Worm (Caenorhabditis elegans) whole organism, dauer: ENCODE data around the gene scl-24.

ENCODE experiments used
- unc-62 ChIP-seq: sonication (generic microtip); optimal IDR thresholded peaks from 2 replicates; lab custom pipeline; 2017; ENCODE audit warnings: missing biosample characterization, missing genetic modification reagents, missing genetic modification characterization

The scl-24 gene

DNA sequence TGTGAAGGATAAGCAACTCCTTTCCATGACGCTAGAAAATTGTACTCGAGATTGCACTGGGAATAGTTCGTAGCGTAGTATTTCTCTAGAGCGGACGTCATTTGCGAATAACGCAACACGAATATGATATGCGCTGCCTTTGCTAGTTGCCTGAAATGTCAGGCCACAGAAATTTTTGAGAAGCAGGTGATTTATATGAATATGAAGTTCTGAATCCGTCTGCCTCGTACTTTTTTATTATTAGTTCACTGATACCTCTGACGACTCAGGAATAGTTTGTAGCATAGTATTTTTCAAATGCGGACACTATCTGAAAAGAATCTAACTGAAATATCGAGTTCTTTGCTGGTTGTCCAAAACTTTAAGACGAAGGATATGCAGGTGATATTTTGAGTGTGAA is 9.9 kb downstream of the scl-24 start, which contains the start of gene srh-118:
Gene srh-118 (minus strand): TSS at position 101 of the 400 bp plus-strand sequence.
- no peak for TF ChIP-seq unc-62

DNA sequence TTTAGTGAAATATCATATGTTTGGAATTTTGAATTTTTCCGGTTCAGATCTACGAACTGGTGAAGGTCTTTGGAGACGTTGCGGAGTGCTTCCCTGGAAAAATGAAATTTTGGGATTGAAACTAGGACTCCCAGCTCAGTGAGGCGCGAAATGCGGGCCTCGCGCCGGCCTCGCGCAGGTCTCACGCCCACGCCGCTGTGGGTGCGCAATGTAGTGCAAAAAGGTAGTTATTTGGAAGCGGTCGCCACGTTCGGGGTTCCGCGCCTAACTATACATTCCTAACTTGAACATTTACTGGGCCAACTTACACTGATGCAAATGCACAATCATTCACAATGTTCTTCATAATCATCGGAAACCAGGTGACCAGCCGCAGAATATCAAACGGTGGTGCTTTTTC is 13.9 kb downstream of the scl-24 start:
- TF ChIP-seq unc-62, result no peak

DNA sequence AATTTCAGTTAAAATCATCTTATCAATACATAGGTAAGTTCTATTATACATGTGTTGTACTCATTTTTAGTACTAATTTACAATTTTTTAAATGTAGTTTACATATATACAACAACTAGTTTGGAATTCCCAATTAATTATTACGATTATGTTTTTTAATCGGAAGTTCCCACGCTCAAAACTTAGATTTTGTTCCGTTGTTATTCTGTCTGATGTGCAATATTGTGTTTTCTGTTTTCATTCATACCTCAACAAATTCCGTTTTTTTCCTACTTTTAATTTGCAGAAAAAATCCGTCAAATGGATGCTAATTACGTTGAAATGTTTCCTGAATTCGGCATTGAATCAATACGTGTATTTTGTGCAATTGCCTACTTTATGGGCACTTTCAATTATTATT is 20.2 kb downstream of the scl-24 start, which contains the start of gene srw-31:
Gene srw-31 (plus strand): TSS at position 301 of the 400 bp plus-strand sequence.
- no peak for TF ChIP-seq unc-62

DNA sequence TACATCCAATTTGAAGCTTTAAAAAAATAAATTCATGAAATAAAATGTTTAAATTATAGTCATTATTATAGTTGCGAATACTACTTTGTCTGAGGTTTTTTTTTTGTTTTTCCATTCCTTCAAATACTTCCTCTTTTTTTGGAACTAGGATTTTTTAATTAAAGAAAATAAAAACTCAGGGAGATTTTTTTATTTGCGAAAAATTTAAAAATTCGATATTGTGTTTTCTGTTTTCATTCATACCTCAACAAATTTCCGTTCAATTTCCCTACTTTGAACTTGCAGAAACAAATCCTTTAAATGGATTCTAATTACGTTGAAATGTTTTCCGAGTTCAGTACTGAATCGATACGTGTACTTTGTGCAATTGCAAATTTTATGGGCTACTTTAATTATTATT is 22.4 kb downstream of the scl-24 start, which contains the start of gene srw-32:
Gene srw-32 (plus strand): TSS at position 301 of the 400 bp plus-strand sequence.
- no peak for TF ChIP-seq unc-62

DNA sequence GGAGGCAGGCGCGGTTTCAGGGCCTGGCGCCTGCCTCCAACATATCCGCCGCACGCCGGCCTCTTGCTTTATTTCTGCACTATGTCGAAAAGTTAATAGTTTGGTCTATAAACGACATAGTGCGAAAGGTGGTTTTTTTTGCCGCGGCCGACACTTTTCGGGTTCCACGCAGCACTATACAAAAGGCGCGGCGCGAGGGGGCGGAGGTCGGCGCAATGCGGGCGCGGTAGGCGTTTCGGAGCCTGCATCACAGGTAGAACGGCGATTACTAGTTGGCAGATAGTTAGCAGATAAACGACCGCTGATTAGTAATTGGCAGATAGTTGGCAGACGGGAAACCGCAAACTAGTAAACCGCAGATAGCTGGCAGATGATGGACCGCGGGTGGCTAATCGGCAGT is 26.6 kb downstream of the scl-24 start:
- no peak for TF ChIP-seq unc-62

DNA sequence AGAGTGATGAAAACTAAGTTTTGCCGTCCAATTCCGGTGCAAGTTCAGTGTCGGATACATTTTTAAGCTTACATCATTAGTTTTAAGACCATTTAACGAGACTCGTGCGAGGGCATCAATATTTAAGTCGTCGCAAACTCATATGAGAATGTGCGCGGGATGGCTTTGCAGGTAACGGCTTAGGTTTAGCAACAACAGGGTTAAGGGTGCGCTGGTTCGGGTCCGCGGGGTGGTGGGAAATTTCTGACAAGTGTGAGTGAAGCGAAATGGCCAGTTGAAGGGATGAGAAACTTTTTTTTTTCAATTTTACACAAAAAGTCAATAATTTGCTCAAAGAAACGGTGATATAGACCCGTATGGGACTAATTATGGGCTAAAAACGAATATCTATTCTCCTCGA is 27.7 kb downstream of the scl-24 start:
- no peak for TF ChIP-seq unc-62

DNA sequence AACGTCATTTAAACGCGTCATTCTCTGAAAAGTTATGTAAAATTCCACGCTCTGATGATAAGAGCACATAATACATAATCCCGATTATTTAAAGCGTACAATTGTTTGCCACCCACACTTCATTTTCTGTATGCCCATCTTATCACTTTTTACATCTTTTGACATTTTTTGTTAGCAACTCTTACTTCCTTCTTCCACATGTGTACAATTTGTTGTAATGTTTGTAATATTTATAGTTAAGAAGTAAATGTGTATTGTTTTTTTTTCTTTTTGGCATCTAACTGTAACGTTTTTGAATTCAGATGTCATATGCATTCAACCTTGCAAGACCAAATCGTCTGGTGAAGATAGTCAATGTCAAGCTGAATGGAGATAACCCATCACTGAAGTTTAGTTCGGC is 34.6 kb downstream of the scl-24 start, which contains the start of gene fbxa-136:
Gene fbxa-136 (plus strand): TSS at position 301 of the 400 bp plus-strand sequence.
- no peak for TF ChIP-seq unc-62

DNA sequence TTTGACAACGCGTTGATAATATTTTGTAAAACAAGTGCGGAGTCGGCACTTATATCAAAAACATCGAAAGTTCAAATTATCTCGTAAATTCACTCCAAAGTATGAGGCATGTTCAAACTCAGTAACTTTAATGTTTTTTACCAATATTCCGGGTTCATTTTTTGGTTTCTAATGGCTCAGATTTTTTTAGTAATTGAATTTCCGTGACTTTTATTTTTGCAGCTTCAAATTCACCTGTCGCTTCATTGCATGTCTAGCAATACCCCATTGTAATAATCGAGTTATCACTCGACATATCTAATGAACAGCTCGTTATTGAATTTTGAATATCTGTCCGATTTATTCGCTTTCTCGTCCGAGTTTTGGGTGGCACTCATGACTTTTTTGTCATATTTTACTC is 41.6 kb downstream of the scl-24 start, which contains the start of gene srz-90:
Gene srz-90 (plus strand): TSS at position 301 of the 400 bp plus-strand sequence.
- TF ChIP-seq unc-62, result no peak

DNA sequence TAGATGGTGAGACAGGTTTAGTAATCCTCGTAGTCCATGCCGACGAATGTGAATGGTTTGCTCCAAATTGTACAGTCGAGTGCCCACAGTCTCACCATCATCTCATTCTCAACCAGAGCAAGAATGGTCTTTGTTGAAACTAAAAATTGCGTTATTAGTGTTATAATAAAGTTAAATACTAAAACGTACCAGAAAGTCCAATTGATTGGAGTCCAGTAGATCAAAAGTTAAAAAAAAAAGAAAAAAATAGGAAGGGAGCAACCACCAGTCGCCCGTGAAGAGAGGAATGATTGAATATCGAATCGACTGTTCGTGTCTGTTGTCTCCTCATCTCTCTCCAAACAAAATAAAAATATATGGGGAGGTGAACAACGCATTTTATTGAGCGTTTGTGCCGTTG is 44.4 kb downstream of the scl-24 start, which contains the start of gene C18D4.12:
Gene C18D4.12 (minus strand): TSS at position 101 of the 400 bp plus-strand sequence.
- TF ChIP-seq unc-62, result no peak

DNA sequence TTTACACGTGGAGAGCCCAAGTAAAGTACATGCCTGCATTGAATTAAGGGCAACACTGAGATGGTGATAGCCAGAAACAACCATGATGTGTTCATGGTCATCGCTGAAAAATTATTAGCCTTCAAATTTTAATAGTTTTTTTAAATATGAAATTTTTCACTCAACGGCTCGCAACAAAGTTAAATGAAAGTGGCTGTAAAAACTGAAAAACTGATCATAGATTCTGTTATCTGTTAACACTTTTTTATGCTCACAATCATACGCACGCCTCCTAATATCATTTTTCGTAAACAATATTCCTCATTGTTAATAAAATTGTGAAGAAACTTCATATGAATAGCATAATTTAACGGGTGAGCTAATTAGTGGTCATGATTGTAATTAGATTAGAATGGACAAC is 45.3 kb downstream of the scl-24 start, which contains the start of gene C18D4.4:
Gene C18D4.4 (minus strand): TSS at position 101 of the 400 bp plus-strand sequence.
- no peak for TF ChIP-seq unc-62

DNA sequence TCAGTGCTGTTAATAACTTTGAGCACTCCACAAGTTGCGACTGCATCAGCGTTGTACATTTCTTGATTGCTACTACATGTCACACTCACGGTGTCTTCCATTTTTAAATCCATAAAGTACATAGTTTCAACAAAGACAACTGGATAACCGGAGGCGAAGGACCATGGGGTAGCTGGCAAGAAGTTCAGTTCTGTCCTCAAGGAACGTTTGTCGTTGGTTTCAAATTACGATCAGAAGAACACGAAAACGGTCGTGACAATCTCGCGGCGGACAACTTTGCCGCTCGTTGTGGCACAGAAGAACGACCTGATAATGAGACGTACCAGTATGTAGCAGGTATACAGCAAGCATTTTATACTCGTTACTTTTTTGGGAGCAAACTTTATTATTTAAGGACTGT is 46.6 kb downstream of the scl-24 start, which contains the start of gene C18D4.3:
Gene C18D4.3 (minus strand): TSS at position 101 of the 400 bp plus-strand sequence.
- TF ChIP-seq unc-62, result no peak

DNA sequence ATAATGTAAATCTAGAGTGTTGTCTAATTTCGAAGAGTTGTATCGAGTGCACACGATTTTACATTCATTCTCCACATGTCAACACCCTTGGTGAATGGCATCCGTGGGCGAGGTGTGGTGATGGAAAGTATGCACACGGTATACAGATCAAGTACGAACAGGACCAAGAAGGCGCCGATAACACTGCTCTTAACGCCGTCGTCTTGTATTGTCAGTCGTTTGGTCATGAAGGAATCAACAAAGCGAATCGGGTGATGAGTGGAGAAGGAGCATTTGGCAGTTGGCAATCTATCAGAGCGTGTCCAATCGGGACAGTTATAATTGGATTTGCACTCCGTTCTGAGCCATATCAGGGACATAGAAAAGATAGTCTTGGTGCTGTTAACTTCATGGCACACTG is 47.1 kb downstream of the scl-24 start:
- no peak for TF ChIP-seq unc-62
